Worm (Caenorhabditis elegans): Measurements from ENCODE around the gene acs-7.

- TF ChIP-seq flt-1 (GFP tag; IDR thresholded peaks at IDR 0.05) (no peak), T22C8.4 (GFP tag; IDR thresholded peaks at IDR 0.05) (no peak), ztf-29 (GFP tag; IDR thresholded peaks at IDR 0.05) (no peak), cog-1 (tag; optimal IDR thresholded peaks at IDR 0.05) (no peak), ztf-23 (GFP tag; IDR thresholded peaks at IDR 0.05) (no peak), klf-2 (GFP tag; conservative IDR thresholded peaks at IDR 0.05) (no peak)
Measured at ce11 chrII:9273984-9274383, 17.8 kb upstream of the acs-7 start.
